Worm (Caenorhabditis elegans) whole organism, L1 larva: ENCODE results near the gene nmy-1.

Experiments
- C34B4.2 ChIP-seq: sonication (generic microtip); optimal IDR thresholded peaks from 2 replicates; lab custom pipeline; 2017; ENCODE audit warnings: mild to moderate bottlenecking, missing genetic modification characterization, missing compliant biosample characterization
- F16B12.6 ChIP-seq: fragments of 150-350 bp; optimal IDR thresholded peaks from 2 replicates; lab custom pipeline; 2014; ENCODE audit warnings: missing biosample characterization, missing genetic modification characterization
- ceh-63 ChIP-seq: fragments of 200-800 bp; sonication (Bioruptor generic); optimal IDR thresholded peaks from 2 replicates; lab custom pipeline; 2018; ENCODE audit warnings: mild to moderate bottlenecking, missing genetic modification characterization, missing compliant biosample characterization
- ceh-8 ChIP-seq: fragments of 200-800 bp; sonication (Bioruptor generic); optimal IDR thresholded peaks from 2 replicates; lab custom pipeline; 2018; ENCODE audit warnings: mild to moderate bottlenecking, missing genetic modification characterization, moderate library complexity, missing compliant biosample characterization
- ceh-88 ChIP-seq: fragments of 200-800 bp; sonication (Bioruptor generic); IDR thresholded peaks from 2 replicates; pipeline ENCODE4 v1.3.6; 2022; ENCODE audit warnings: missing genetic modification characterization, missing compliant biosample characterization
- efl-1 ChIP-seq, 4 experiments: fragments of 150-350 bp; optimal IDR thresholded peaks in 3 of 4; peaks in 1 of 4; 1 replicate in 1 of 4; 2 replicates in 3 of 4; lab custom pipeline; 2014; ENCODE audit warnings: missing biosample characterization in 2 of 4, missing genetic modification characterization in 2 of 4, missing genetic modification reagents in 2 of 4
- efl-3 ChIP-seq: fragments of 200-800 bp; sonication (Bioruptor generic); optimal IDR thresholded peaks from 2 replicates; lab custom pipeline; 2018; ENCODE audit warnings: mild to moderate bottlenecking, missing genetic modification characterization, missing compliant biosample characterization
- egl-27 ChIP-seq, 2 experiments: fragments of 150-350 bp in 1 of 2; sonication (generic microtip); optimal IDR thresholded peaks; 3 replicates each; lab custom pipeline; 2017 to 2018; ENCODE audit warnings: missing biosample characterization in 2 of 2, missing genetic modification characterization in 2 of 2, missing genetic modification reagents in 2 of 2
- ets-5 ChIP-seq: fragments of 200-800 bp; sonication (Bioruptor generic); IDR thresholded peaks from 2 replicates; pipeline ENCODE4 v1.3.6; 2022; ENCODE audit warnings: missing genetic modification characterization, missing compliant biosample characterization
- lin-14 ChIP-seq: fragments of 200-800 bp; sonication (Bioruptor generic); optimal IDR thresholded peaks from 2 replicates; lab custom pipeline; 2018; ENCODE audit warnings: mild to moderate bottlenecking, missing genetic modification characterization, moderate library complexity, missing compliant biosample characterization
- lin-15B ChIP-seq: fragments of 150-350 bp; sonication (generic microtip); optimal IDR thresholded peaks from 3 replicates; lab custom pipeline; 2014; ENCODE audit warnings: missing biosample characterization, missing genetic modification characterization
- lin-39 ChIP-seq: fragments of 150-350 bp; optimal IDR thresholded peaks from 2 replicates; lab custom pipeline; 2014; ENCODE audit warnings: missing biosample characterization, missing genetic modification reagents, missing genetic modification characterization
- lir-3 ChIP-seq: sonication (generic microtip); optimal IDR thresholded peaks from 2 replicates; lab custom pipeline; 2016; ENCODE audit warnings: mild to moderate bottlenecking, missing genetic modification characterization, moderate library complexity, missing compliant biosample characterization; ENCODE audit not compliant: poor library complexity
- lsy-2 ChIP-seq, 2 experiments: fragments of 150-350 bp; optimal IDR thresholded peaks; 2 replicates each; lab custom pipeline; 2014; ENCODE audit warnings: missing biosample characterization in 2 of 2, missing genetic modification characterization in 2 of 2
- mab-9 ChIP-seq: fragments of 200-800 bp; sonication (Bioruptor generic); IDR thresholded peaks from 2 replicates; pipeline ENCODE4 v1.3.6; 2022; ENCODE audit warnings: missing genetic modification reagents, missing genetic modification characterization, missing compliant biosample characterization
- mef-2 ChIP-seq: fragments of 150-350 bp; optimal IDR thresholded peaks from 2 replicates; lab custom pipeline; 2014; ENCODE audit warnings: missing biosample characterization, missing genetic modification characterization
- mep-1 ChIP-seq: fragments of 150-350 bp; optimal IDR thresholded peaks from 2 replicates; lab custom pipeline; 2014; ENCODE audit warnings: missing biosample characterization, missing genetic modification characterization
- nhr-11 ChIP-seq: fragments of 150-350 bp; optimal IDR thresholded peaks from 2 replicates; lab custom pipeline; 2014; ENCODE audit warnings: missing biosample characterization, missing genetic modification characterization
- nhr-71 ChIP-seq: sonication (generic microtip); optimal IDR thresholded peaks from 2 replicates; lab custom pipeline; 2016; ENCODE audit warnings: mild to moderate bottlenecking, missing genetic modification characterization, moderate library complexity, missing compliant biosample characterization
- nhr-85 ChIP-seq: sonication (generic microtip); peaks from one replicate; lab custom pipeline; 2016; ENCODE audit warnings: missing genetic modification characterization, inconsistent platforms, missing compliant biosample characterization
- nhr-90 ChIP-seq: sonication (generic microtip); optimal IDR thresholded peaks from 2 replicates; lab custom pipeline; 2016; ENCODE audit warnings: mild to moderate bottlenecking, missing genetic modification characterization, missing compliant biosample characterization; ENCODE audit not compliant: poor library complexity
- pqm-1 ChIP-seq: sonication (generic microtip); optimal IDR thresholded peaks from 3 replicates; lab custom pipeline; 2017; ENCODE audit warnings: missing biosample characterization, missing genetic modification characterization
- rnt-1 ChIP-seq: sonication (generic microtip); optimal IDR thresholded peaks from 2 replicates; lab custom pipeline; 2016; ENCODE audit warnings: mild to moderate bottlenecking, missing genetic modification characterization, moderate library complexity, missing compliant biosample characterization
- skn-1 ChIP-seq: fragments of 150-350 bp; optimal IDR thresholded peaks from 2 replicates; lab custom pipeline; 2014; ENCODE audit warnings: missing biosample characterization, missing genetic modification characterization
- snpc-4 ChIP-seq: fragments of 150-350 bp; optimal IDR thresholded peaks from 2 replicates; lab custom pipeline; 2014; ENCODE audit warnings: missing biosample characterization, missing genetic modification characterization
- sox-4 ChIP-seq: sonication (generic microtip); optimal IDR thresholded peaks from 2 replicates; lab custom pipeline; 2016; ENCODE audit warnings: missing genetic modification characterization, missing compliant biosample characterization
- swsn-7 ChIP-seq: sonication (generic microtip); optimal IDR thresholded peaks from 2 replicates; lab custom pipeline; 2016; ENCODE audit warnings: missing genetic modification characterization, missing compliant biosample characterization
- tbx-2 ChIP-seq: sonication (generic microtip); optimal IDR thresholded peaks from 2 replicates; lab custom pipeline; 2016; ENCODE audit warnings: missing genetic modification characterization, missing compliant biosample characterization
- unc-130 ChIP-seq: fragments of 150-350 bp; optimal IDR thresholded peaks from 2 replicates; lab custom pipeline; 2017; ENCODE audit warnings: missing biosample characterization, missing genetic modification characterization, inconsistent platforms
- unc-30 ChIP-seq: sonication (generic microtip); optimal IDR thresholded peaks from 2 replicates; lab custom pipeline; 2017; ENCODE audit warnings: missing biosample characterization, missing genetic modification characterization
- unc-86 ChIP-seq: sonication (generic microtip); optimal IDR thresholded peaks from 2 replicates; lab custom pipeline; 2016; ENCODE audit warnings: missing genetic modification characterization, missing compliant biosample characterization
- unc-98 ChIP-seq: fragments of 200-800 bp; sonication (Bioruptor generic); IDR thresholded peaks from 2 replicates; pipeline ENCODE4 v1.3.6; 2022; ENCODE audit warnings: missing genetic modification characterization, missing compliant biosample characterization
- zag-1 ChIP-seq: fragments of 150-350 bp; optimal IDR thresholded peaks from 2 replicates; lab custom pipeline; 2014; ENCODE audit warnings: missing biosample characterization, missing genetic modification characterization
- ztf-11 ChIP-seq, 2 experiments: sonication (generic microtip); optimal IDR thresholded peaks; 2 replicates each; lab custom pipeline; 2016 to 2017; ENCODE audit warnings: missing genetic modification characterization in 2 of 2, missing biosample characterization in 1 of 2, missing compliant biosample characterization in 1 of 2
- ztf-4 ChIP-seq: fragments of 150-350 bp; optimal IDR thresholded peaks from 2 replicates; lab custom pipeline; 2014; ENCODE audit warnings: missing biosample characterization, missing genetic modification characterization

nmy-1 gene

DNA sequence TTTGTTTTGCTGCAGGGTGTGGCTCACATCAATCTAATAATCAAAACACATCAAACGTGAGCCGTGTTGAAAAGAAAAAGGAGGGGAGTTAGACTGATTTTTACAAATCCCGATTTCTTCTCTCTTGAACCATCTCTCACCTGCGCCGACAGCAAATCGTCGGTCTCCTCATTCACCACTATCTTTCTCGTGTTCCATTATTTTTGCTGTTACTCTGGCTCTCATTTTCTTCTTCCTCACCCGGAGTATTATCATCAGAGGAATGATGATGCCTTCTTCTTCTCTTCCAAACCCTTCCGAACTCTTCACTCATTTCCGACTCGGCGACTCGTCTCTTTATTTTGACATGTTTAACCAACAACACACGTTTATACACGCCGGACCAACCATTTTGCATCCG lies 40.9 kb downstream of the nmy-1 start:
- peak; percentile 55 for TF ChIP-seq lin-14 (GFP tag; lab: Kevin White, UChicago)
- TF ChIP-seq lir-3 (tag; lab: Kevin White, UChicago): no peak
- peak; percentile 55 for TF ChIP-seq nhr-71 (tag; lab: Kevin White, UChicago)
- peak; percentile 8 for TF ChIP-seq rnt-1 (tag; lab: Kevin White, UChicago)
- TF ChIP-seq sox-4 (tag; lab: Kevin White, UChicago): no peak
- no peak for TF ChIP-seq ztf-4 (tag; lab: Kevin White, UChicago)

DNA sequence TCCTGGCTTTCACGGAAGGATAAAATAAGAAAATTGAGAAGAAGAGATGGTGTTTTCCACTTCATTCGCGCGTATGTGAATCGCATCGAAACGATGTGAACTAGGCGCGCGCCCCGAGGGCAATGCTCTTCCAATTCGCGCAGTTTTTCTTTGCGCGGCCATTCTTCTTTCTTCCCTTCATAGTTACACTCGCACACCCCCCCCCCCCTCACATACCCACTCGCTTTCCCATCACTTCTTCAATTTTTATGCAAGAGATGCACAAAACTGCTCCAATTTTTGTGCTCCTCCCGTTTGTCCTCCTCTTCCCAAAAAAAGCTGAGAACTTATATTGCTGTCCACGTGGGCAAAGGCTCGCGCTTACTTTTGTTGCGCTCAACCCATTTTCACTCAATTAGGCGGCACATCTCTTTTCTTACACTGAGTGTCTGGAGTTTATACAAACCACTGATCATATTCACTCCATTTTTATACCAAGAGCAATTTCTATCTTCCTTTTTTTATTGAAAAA lies 44.2 kb downstream of the nmy-1 start:
- TF ChIP-seq lin-14 (GFP tag; lab: Kevin White, UChicago): peak; percentile 72
- no peak for TF ChIP-seq mep-1
- no peak for TF ChIP-seq swsn-7 (tag; lab: Kevin White, UChicago)
- TF ChIP-seq unc-98: no peak
- TF ChIP-seq nhr-85 (tag; lab: Kevin White, UChicago): no peak
- no peak for TF ChIP-seq nhr-90 (tag; lab: Kevin White, UChicago)
- TF ChIP-seq mab-9: 0 out of 2 replicates have a peak, but pooled peaks have one; percentile 12
- no peak for TF ChIP-seq lin-15B (tag; lab: Kevin White, UChicago)
- no peak for TF ChIP-seq ceh-8 (GFP tag; lab: Kevin White, UChicago)
- TF ChIP-seq C34B4.2: no peak
- TF ChIP-seq ceh-88 (GFP tag; lab: Robert Waterston, UW): no peak
- no peak for TF ChIP-seq zag-1 (tag; lab: Kevin White, UChicago)
- TF ChIP-seq, all 84 proteins: peak for 2

DNA sequence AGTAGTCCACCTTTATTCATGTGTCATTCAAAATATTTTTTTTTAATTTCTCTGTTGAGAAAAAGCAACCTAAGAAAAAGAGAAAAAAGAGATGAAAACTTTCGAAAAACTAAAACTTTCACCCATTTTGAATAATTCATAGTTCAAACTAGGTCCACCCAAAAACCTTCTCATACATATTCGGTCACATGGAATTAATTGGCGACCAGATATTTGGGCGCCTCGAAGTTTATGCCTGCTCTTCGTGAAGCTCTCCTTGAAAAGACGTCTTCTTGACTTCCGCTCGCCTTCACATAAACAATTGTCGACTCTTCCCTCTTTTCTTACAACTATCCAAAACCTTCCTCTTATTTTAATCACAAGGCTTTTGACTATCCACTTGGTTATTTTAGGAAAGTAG lies 46.3 kb downstream of the nmy-1 start:
- peak; percentile 49 for TF ChIP-seq lin-14 (GFP tag; lab: Kevin White, UChicago)
- TF ChIP-seq ets-5 (GFP tag; lab: Robert Waterston, UW): no peak
- no peak for TF ChIP-seq unc-98
- TF ChIP-seq unc-86 (tag; lab: Kevin White, UChicago): peak; percentile 65
- TF ChIP-seq, all 84 proteins: peak for 2

DNA sequence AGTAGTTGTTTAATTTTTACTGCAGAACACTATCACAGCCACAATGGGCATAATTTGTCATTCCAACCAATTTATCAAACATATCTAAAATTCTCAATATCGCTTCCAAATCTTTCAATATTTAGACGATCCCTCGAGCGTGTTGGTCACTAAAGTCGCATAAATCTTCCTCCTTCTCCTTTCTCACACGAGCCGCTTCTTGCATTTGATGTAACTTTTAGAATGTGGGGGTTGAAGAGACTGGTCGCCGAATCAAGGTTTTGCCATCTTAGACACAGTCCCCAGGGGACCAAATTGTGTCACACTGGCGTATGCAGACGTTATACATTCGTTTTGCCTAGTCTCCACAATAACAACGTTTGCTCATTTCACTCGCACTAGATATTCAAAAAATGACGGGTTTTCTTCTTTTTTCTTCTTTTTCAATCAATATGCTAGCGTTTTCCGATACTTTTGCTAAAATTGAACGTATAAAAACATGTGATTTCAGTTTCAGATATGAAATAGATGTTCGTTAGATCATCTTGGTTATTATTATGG lies 48.2 kb downstream of the nmy-1 start, which contains the start of gene gbb-1:
Gene gbb-1 (plus strand): TSS at position 490 of the 540 bp plus-strand sequence.
- TF ChIP-seq mep-1: no peak
- no peak for TF ChIP-seq unc-98
- peak; percentile 58 for TF ChIP-seq lin-14 (GFP tag; lab: Kevin White, UChicago)

ce11 chrX:2960703-2961102 lies 51.4 kb downstream of the nmy-1 start:
- no peak for TF ChIP-seq egl-27 (tag; optimal IDR thresholded peaks at IDR 0.05; lab: Kevin White, UChicago)
- no peak for TF ChIP-seq F16B12.6
- TF ChIP-seq efl-3 (GFP tag; lab: Kevin White, UChicago): no peak
- TF ChIP-seq ztf-11 (tag; optimal IDR thresholded peaks at IDR 0.05; lab: Kevin White, UChicago): no peak
- TF ChIP-seq mab-9: 0 out of 2 replicates have a peak, but pooled peaks have one; percentile 28
- TF ChIP-seq skn-1 (tag; lab: Kevin White, UChicago): no peak
- TF ChIP-seq ztf-4 (tag; lab: Kevin White, UChicago): no peak
- no peak for TF ChIP-seq unc-86 (tag; lab: Kevin White, UChicago)
- no peak for TF ChIP-seq pqm-1 (tag; lab: Kevin White, UChicago)
- no peak for TF ChIP-seq lin-39
- TF ChIP-seq lin-15B (tag; lab: Kevin White, UChicago): no peak
- TF ChIP-seq lsy-2 (tag; optimal IDR thresholded peaks at IDR 0.05; lab: Kevin White, UChicago): no peak
- no peak for TF ChIP-seq tbx-2 (tag; lab: Kevin White, UChicago)
- TF ChIP-seq unc-30: no peak
- no peak for TF ChIP-seq nhr-11 (tag; lab: Kevin White, UChicago)
- no peak for TF ChIP-seq unc-130 (tag; lab: Kevin White, UChicago)
- no peak for TF ChIP-seq nhr-71 (tag; lab: Kevin White, UChicago)
- TF ChIP-seq snpc-4 (tag; lab: Kevin White, UChicago): peak; percentile 87
- TF ChIP-seq mef-2 (tag; lab: Kevin White, UChicago): no peak
- no peak for TF ChIP-seq ceh-63 (GFP tag; lab: Kevin White, UChicago)
- TF ChIP-seq nhr-90 (tag; lab: Kevin White, UChicago): no peak
- TF ChIP-seq efl-1 (optimal IDR thresholded peaks at IDR 0.05; lab: Kevin White, UChicago): no peak
- TF ChIP-seq efl-1 (GFP tag; optimal IDR thresholded peaks at IDR 0.05 in 1 of 2; lab: Kevin White, UChicago): peak in 1 of 2 experiments; percentile 26
